Worm (Caenorhabditis elegans) whole organism, midembryonic: Measurements from ENCODE around the gene F10D7.4.

Experiments used
- T22C8.4 ChIP-seq: fragments of 200-800 bp; sonication (Bioruptor generic); IDR thresholded peaks from 2 replicates; pipeline ENCODE4 v1.3.6; 2022; ENCODE audit warnings: missing genetic modification characterization, missing compliant biosample characterization
- cog-1 ChIP-seq: sonication (generic microtip); optimal IDR thresholded peaks from 2 replicates; lab custom pipeline; 2016; ENCODE audit warnings: missing genetic modification characterization, missing compliant biosample characterization
- flt-1 ChIP-seq: fragments of 200-800 bp; sonication (Bioruptor generic); IDR thresholded peaks from 2 replicates; pipeline ENCODE4 v1.3.6; 2022; ENCODE audit warnings: missing genetic modification characterization, missing compliant biosample characterization
- klf-2 ChIP-seq: fragments of 200-800 bp; sonication (Bioruptor generic); conservative IDR thresholded peaks from 2 replicates; pipeline ENCODE4 v1.3.6; 2022; ENCODE audit warnings: missing genetic modification reagents, missing genetic modification characterization, missing compliant biosample characterization
- med-1 ChIP-seq: sonication (generic microtip); optimal IDR thresholded peaks from 2 replicates; lab custom pipeline; 2017; ENCODE audit warnings: missing genetic modification characterization, mild to moderate bottlenecking, missing compliant biosample characterization, antibody characterized with exemption, missing genetic modification reagents; ENCODE audit not compliant: insufficient read depth
- ref-1 ChIP-seq: fragments of 200-800 bp; sonication (Bioruptor generic); conservative IDR thresholded peaks from 2 replicates; pipeline ENCODE4 v1.3.6; 2022; ENCODE audit warnings: missing genetic modification reagents, missing genetic modification characterization, missing compliant biosample characterization
- tab-1 ChIP-seq: fragments of 200-800 bp; sonication (Bioruptor generic); IDR thresholded peaks from 2 replicates; pipeline ENCODE4 v1.3.6; 2022; ENCODE audit warnings: missing genetic modification characterization, missing compliant biosample characterization
- ztf-23 ChIP-seq: fragments of 200-800 bp; sonication (Bioruptor generic); IDR thresholded peaks from 2 replicates; pipeline ENCODE4 v1.3.6; 2022; ENCODE audit warnings: missing genetic modification reagents, missing genetic modification characterization, missing compliant biosample characterization
- ztf-29 ChIP-seq: fragments of 200-800 bp; sonication (Bioruptor generic); IDR thresholded peaks from 2 replicates; pipeline ENCODE4 v1.3.6; 2022; ENCODE audit warnings: missing genetic modification reagents, missing genetic modification characterization, missing compliant biosample characterization

Gene F10D7.4

DNA sequence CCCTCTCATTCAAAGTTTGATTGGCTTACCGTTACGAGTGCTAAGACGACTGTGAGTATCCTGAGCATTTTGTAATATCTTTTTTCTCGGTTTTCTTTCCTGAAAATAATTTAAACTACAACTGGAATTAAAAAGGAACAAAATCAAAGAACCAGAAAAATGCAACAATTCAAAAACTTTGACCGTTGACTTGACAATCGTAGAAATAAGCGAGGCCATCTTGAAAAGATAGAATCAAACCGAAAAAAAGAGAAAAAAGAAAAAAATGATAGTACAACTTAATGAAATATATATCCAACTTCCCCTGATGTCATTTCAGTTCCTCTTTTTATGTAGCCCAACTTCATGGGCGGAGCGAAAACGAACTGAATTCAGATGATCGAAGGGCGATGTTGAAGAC, 7.3 kb downstream of the F10D7.4 start, which contains the start of gene F10D7.3:
TSS of gene F10D7.3 (minus strand) at position 101 of the 400 bp plus-strand sequence.
- TF ChIP-seq med-1 (GFP tag; lab: Kevin White, UChicago) = no peak
- TF ChIP-seq T22C8.4 (GFP tag; lab: Robert Waterston, UW) = no peak
- TF ChIP-seq tab-1 (GFP tag; lab: Robert Waterston, UW) = no peak
- no peak for TF ChIP-seq ztf-29 (GFP tag; lab: Robert Waterston, UW)
- no peak for TF ChIP-seq ztf-23 (GFP tag; lab: Robert Waterston, UW)
- TF ChIP-seq ref-1 (GFP tag; lab: Robert Waterston, UW) = no peak
- no peak for TF ChIP-seq cog-1 (tag; lab: Kevin White, UChicago)
- TF ChIP-seq klf-2 (GFP tag; lab: Robert Waterston, UW) = no peak
- no peak for TF ChIP-seq flt-1 (GFP tag; lab: Robert Waterston, UW)

DNA sequence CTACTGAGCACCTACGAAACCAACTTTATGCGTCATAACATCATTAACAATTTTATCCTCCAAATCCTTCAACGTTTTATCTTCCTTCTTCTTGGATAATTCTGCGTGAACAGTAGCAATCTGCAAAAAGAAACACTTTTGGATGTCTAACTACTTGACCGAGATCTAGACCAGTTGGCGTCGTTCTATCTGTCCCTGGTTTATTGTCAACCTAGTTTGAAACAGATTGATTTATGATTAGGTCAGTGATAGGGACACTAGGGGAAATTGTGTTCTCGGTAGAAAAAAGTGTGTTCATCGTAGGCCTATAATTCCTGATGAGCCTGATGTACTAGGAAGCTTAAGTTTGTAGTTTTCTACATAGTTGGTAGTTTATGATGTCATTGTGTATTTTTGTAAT, 7.9 kb downstream of the F10D7.4 start:
- TF ChIP-seq klf-2 (GFP tag; lab: Robert Waterston, UW) (no peak), tab-1 (GFP tag; lab: Robert Waterston, UW) (no peak), ztf-23 (GFP tag; lab: Robert Waterston, UW) (no peak), cog-1 (tag; lab: Kevin White, UChicago) (no peak), T22C8.4 (GFP tag; lab: Robert Waterston, UW) (no peak), flt-1 (GFP tag; lab: Robert Waterston, UW) (no peak), ztf-29 (GFP tag; lab: Robert Waterston, UW) (no peak), med-1 (GFP tag; lab: Kevin White, UChicago) (no peak), ref-1 (GFP tag; lab: Robert Waterston, UW) (no peak)

DNA sequence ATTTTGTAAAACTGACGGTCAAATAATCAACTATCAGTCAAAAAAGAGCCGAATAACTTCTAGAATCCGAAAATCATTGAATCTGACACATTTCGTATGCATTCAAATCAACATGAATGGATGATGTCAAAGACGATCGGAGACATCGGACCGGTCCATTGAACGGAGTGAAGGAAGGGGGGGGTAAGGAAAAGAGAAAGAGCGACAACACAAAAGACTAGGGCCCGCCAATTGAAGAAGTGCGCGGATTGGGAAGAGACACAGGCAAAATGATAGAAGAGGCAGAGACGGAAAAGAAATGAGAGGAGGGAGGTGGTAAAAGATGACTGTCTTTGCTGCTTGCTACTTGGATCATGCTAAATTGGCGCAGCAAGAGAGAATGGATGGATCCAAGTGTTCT, 12.4 kb downstream of the F10D7.4 start:
- TF ChIP-seq ztf-29 (GFP tag; lab: Robert Waterston, UW) = no peak
- no peak for TF ChIP-seq T22C8.4 (GFP tag; lab: Robert Waterston, UW)
- TF ChIP-seq med-1 (GFP tag; lab: Kevin White, UChicago) = no peak

DNA sequence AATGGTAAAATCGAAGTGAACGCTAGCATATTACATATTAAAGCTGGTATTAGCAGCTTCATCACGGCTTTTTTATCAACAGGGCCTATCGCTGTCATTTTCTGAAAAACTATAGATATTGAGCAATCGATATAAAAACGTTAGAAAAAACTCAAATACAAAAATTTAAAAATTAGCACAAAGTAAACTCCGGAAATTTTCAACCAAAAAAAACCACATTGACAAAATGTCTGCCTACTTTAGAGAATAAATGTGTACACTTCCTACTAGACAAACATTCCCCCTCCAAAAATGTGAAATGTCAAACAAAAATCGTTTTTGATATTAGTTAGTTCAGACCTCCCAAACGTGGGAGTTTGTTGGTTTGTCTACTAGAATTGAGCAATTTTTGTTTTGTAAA, 13.3 kb downstream of the F10D7.4 start, which contains the start of gene mfsd-10:
TSS of gene mfsd-10 (minus strand) at position 101 of the 400 bp plus-strand sequence.
- TF ChIP-seq flt-1 (GFP tag; lab: Robert Waterston, UW) (no peak), tab-1 (GFP tag; lab: Robert Waterston, UW) (no peak)

DNA sequence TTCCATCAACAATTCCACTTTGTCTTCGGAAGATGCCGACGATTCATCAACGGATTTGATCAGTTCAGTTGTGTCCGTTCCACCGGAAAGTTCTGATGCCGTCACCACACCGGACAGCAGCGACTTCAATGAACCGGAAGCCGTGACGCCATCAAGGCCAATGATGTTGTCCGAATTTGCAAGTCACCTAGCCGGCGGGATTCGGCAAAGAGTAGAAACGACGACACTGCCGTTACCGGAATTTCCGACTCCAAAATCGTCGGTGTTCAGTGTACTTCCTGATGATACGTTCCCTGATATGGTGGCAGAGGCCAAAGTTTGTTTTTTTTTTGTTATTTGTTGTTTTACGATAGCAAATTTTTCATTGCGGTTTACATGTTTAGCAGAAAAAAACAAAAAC, 18.4 kb downstream of the F10D7.4 start:
- TF ChIP-seq ztf-23 (GFP tag; lab: Robert Waterston, UW) (no peak), flt-1 (GFP tag; lab: Robert Waterston, UW) (no peak), tab-1 (GFP tag; lab: Robert Waterston, UW) (no peak), klf-2 (GFP tag; lab: Robert Waterston, UW) (no peak)

DNA sequence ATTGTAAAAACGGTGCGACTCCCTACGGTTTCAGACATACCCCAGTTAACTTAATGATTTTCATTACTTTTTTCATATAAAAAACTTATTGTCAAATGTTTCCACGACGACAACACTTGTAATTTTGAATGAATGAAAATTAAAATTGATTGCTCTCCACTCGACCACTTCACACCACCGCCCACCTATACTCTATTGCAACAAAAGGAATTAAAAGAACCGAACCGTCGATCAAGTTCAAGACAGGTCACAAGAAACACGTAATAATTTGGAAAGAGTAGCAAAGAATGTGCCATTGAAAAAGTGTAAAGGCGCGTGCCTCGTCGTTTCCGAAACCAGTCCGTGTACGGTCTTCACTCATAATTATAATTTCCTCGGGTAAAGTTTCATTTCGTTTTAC, 19.3 kb downstream of the F10D7.4 start, which contains the start of gene F10D7.11:
TSS of gene F10D7.11 (plus strand) at position 301 of the 400 bp plus-strand sequence.
- TF ChIP-seq tab-1 (GFP tag; lab: Robert Waterston, UW) (no peak), klf-2 (GFP tag; lab: Robert Waterston, UW) (no peak), ztf-23 (GFP tag; lab: Robert Waterston, UW) (no peak), ref-1 (GFP tag; lab: Robert Waterston, UW) (no peak), T22C8.4 (GFP tag; lab: Robert Waterston, UW) (no peak), med-1 (GFP tag; lab: Kevin White, UChicago) (no peak), flt-1 (GFP tag; lab: Robert Waterston, UW) (no peak), cog-1 (tag; lab: Kevin White, UChicago) (no peak), ztf-29 (GFP tag; lab: Robert Waterston, UW) (no peak)

DNA sequence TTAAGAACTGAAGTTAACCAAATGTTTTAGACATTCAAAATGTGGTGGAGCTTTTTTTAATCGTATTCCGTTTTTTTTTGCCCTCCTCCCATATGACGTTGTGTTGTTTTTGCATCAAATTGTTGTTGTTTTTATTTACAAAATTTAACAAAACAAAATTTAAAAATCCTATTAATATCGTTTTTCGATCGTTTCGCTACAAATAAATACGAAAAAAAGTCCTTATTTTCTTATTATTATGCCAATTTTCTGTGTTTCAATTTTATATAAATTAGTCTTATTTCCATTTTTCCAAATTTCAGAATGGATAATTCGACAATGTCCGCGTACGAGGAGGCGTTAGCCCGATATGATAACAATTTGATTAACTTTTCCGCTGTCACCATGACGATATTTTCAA, 22.4 kb downstream of the F10D7.4 start, which contains the start of gene npr-36:
TSS of gene npr-36 (plus strand) at position 301 of the 400 bp plus-strand sequence.
- no peak for TF ChIP-seq klf-2 (GFP tag; lab: Robert Waterston, UW)
- no peak for TF ChIP-seq ztf-29 (GFP tag; lab: Robert Waterston, UW)
- no peak for TF ChIP-seq cog-1 (tag; lab: Kevin White, UChicago)
- no peak for TF ChIP-seq T22C8.4 (GFP tag; lab: Robert Waterston, UW)
- no peak for TF ChIP-seq ztf-23 (GFP tag; lab: Robert Waterston, UW)
- no peak for TF ChIP-seq med-1 (GFP tag; lab: Kevin White, UChicago)
- no peak for TF ChIP-seq ref-1 (GFP tag; lab: Robert Waterston, UW)
- no peak for TF ChIP-seq tab-1 (GFP tag; lab: Robert Waterston, UW)
- TF ChIP-seq flt-1 (GFP tag; lab: Robert Waterston, UW) = no peak

DNA sequence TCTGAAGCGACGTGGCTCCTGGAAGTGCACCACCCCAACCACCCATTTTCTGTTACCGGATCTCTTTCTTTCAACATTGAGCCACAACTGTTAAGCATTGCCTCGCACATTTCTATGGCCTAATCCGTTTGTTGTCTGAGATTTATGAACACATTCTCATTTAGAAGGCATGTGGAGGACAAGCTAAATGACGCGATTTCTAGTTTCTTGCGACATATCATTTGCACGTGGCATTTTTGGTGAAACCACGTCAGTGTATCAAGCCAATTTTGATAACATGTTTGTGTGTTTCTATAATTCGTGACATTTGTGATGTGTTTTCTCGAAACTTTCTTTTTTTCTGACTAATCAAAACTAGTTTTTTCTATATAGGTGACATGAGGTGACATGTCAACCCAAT, 25.1 kb downstream of the F10D7.4 start:
- no peak for TF ChIP-seq ztf-23 (GFP tag; lab: Robert Waterston, UW)
- TF ChIP-seq flt-1 (GFP tag; lab: Robert Waterston, UW) = no peak
- TF ChIP-seq med-1 (GFP tag; lab: Kevin White, UChicago) = no peak
- no peak for TF ChIP-seq klf-2 (GFP tag; lab: Robert Waterston, UW)
- no peak for TF ChIP-seq cog-1 (tag; lab: Kevin White, UChicago)
- TF ChIP-seq tab-1 (GFP tag; lab: Robert Waterston, UW) = no peak
- no peak for TF ChIP-seq ref-1 (GFP tag; lab: Robert Waterston, UW)
- no peak for TF ChIP-seq T22C8.4 (GFP tag; lab: Robert Waterston, UW)
- no peak for TF ChIP-seq ztf-29 (GFP tag; lab: Robert Waterston, UW)

DNA sequence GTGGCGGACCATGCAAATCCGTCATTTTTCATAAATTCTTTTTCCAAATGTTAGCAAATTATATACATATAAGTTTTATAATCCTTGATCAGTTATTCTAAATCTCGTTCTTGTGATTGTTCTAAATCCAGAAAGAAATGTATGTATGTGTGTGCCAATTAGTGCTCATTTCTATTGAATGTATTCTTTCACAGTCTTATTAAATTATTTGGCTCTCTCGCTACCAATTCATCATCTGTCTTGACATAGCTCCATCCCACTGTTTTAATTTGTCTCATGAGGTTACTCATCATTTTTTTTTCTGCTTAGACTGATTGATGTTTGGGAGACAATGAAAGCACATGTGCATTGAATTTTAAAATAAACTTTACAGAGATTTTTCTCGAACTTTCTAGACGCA, 26.4 kb downstream of the F10D7.4 start:
- no peak for TF ChIP-seq klf-2 (GFP tag; lab: Robert Waterston, UW)
- TF ChIP-seq med-1 (GFP tag; lab: Kevin White, UChicago) = no peak
- TF ChIP-seq flt-1 (GFP tag; lab: Robert Waterston, UW) = no peak
- no peak for TF ChIP-seq tab-1 (GFP tag; lab: Robert Waterston, UW)
- TF ChIP-seq cog-1 (tag; lab: Kevin White, UChicago) = no peak
- no peak for TF ChIP-seq T22C8.4 (GFP tag; lab: Robert Waterston, UW)
- TF ChIP-seq ztf-29 (GFP tag; lab: Robert Waterston, UW) = no peak
- TF ChIP-seq ztf-23 (GFP tag; lab: Robert Waterston, UW) = no peak
- TF ChIP-seq ref-1 (GFP tag; lab: Robert Waterston, UW) = no peak
